Fruit fly (Drosophila melanogaster) whole organism, pupa: ENCODE measurements around the gene Rab9D.

Experiments
- CG12605 ChIP-seq: fragments of 200-800 bp; sonication (Bioruptor generic); IDR thresholded peaks from 2 replicates; pipeline ENCODE4 v1.3.6; 2022; ENCODE audit warnings: missing biosample characterization, missing genetic modification characterization
- CG13204 ChIP-seq: fragments of 200-800 bp; sonication (Bioruptor generic); optimal IDR thresholded peaks from 2 replicates; lab custom pipeline; 2018; ENCODE audit warnings: missing biosample characterization, mild to moderate bottlenecking, missing genetic modification characterization, moderate library complexity
- CG32121 ChIP-seq: fragments of 200-800 bp; sonication (Bioruptor generic); IDR thresholded peaks from 2 replicates; pipeline ENCODE4 v1.3.6; 2022; ENCODE audit warnings: missing biosample characterization, missing genetic modification characterization
- CG8159 ChIP-seq: fragments of 200-800 bp; sonication (Bioruptor generic); optimal IDR thresholded peaks from 3 replicates; lab custom pipeline; 2018; ENCODE audit warnings: missing biosample characterization, mild to moderate bottlenecking, missing genetic modification characterization, moderate library complexity
- CG8301 ChIP-seq: fragments of 200-800 bp; sonication (Bioruptor generic); optimal IDR thresholded peaks from 2 replicates; lab custom pipeline; 2018; ENCODE audit warnings: missing biosample characterization, mild to moderate bottlenecking, missing genetic modification characterization
- CG9948 ChIP-seq: fragments of 200-800 bp; sonication (Bioruptor generic); optimal IDR thresholded peaks from 2 replicates; lab custom pipeline; 2018; ENCODE audit warnings: missing biosample characterization, mild to moderate bottlenecking, missing genetic modification characterization, moderate library complexity
- EcR ChIP-seq: fragments of 200-800 bp; sonication (Bioruptor generic); optimal IDR thresholded peaks from 3 replicates; lab custom pipeline; 2019; ENCODE audit warnings: missing biosample characterization, missing genetic modification characterization, mild to moderate bottlenecking, moderate library complexity, missing genetic modification reagents
- Pif1B ChIP-seq: fragments of 200-800 bp; sonication (Bioruptor generic); optimal IDR thresholded peaks from 3 replicates; lab custom pipeline; 2016; ENCODE audit warnings: missing biosample characterization, missing genetic modification characterization
- fd96Ca ChIP-seq: fragments of 200-800 bp; sonication (Bioruptor generic); IDR thresholded peaks from 3 replicates; pipeline ENCODE4 v1.3.6; 2022; ENCODE audit warnings: missing biosample characterization, missing genetic modification characterization
- gl ChIP-seq: fragments of 200-800 bp; sonication (Bioruptor generic); optimal IDR thresholded peaks from 2 replicates; lab custom pipeline; 2018; ENCODE audit warnings: missing biosample characterization, mild to moderate bottlenecking, missing genetic modification characterization
- rn ChIP-seq: fragments of 200-800 bp; sonication (Bioruptor generic); IDR thresholded peaks from 2 replicates; pipeline ENCODE4 v1.3.6; 2022; ENCODE audit warnings: missing biosample characterization, missing genetic modification characterization

dm6 chrX:10606889-10607478, 18.1 kb downstream of the Rab9D start:
- TF ChIP-seq CG13204 (GFP tag; lab: Kevin White, UChicago), result no peak
- no peak for TF ChIP-seq gl (tag; lab: Kevin White, UChicago)
- TF ChIP-seq EcR (GFP tag; lab: Kevin White, UChicago), result no peak
- TF ChIP-seq CG12605 (GFP tag; lab: Robert Waterston, UW), result no peak
- TF ChIP-seq CG9948, result no peak
- TF ChIP-seq CG8159 (tag; lab: Kevin White, UChicago), result no peak
- TF ChIP-seq CG8301, result no peak
- TF ChIP-seq CG32121 (GFP tag; lab: Robert Waterston, UW), result no peak
- TF ChIP-seq rn (GFP tag; lab: Robert Waterston, UW), result no peak
- TF ChIP-seq fd96Ca (GFP tag; lab: Robert Waterston, UW), result no peak
- no peak for TF ChIP-seq Pif1B (GFP tag; lab: Kevin White, UChicago)
